Fruit fly (Drosophila melanogaster): ENCODE measurements around the gene Pak3.
A peak's percentile ranks its signal among the peaks of the same experiment; 100 is the strongest.

Gene Pak3

dm6 chr3R:16431707-16432106 is 21.9 kb downstream of the Pak3 start (continued):
- peak in 1 of 2 experiments; percentile 95 for TF ChIP-seq Eip74EF (GFP tag; optimal IDR thresholded peaks at IDR 0.05)

- no peak for TF ChIP-seq lmd (GFP tag; IDR thresholded peaks at IDR 0.05)
- no peak for TF ChIP-seq Hr39 (optimal IDR thresholded peaks at IDR 0.05)
- TF ChIP-seq CHES-1-like (GFP tag; optimal IDR thresholded peaks at IDR 0.05) = no peak
- no peak for TF ChIP-seq zfh2 (GFP tag; optimal IDR thresholded peaks at IDR 0.05)
- TF ChIP-seq Chrac-16 (GFP tag; optimal IDR thresholded peaks at IDR 0.05) = no peak
- no peak for TF ChIP-seq CG8944 (GFP tag; optimal IDR thresholded peaks at IDR 0.05)
- no peak for TF ChIP-seq HLH3B (GFP tag; IDR thresholded peaks at IDR 0.05)
- TF ChIP-seq shn (GFP tag; optimal IDR thresholded peaks at IDR 0.05) = no peak
- TF ChIP-seq CG10321 (GFP tag; IDR thresholded peaks at IDR 0.05) = no peak
- TF ChIP-seq dysf (GFP tag; IDR thresholded peaks at IDR 0.05) = no peak
- no peak for TF ChIP-seq gem (tag; optimal IDR thresholded peaks at IDR 0.05)
- TF ChIP-seq Dbx (GFP tag; IDR thresholded peaks at IDR 0.05) = no peak
- no peak for TF ChIP-seq CG8089 (GFP tag; optimal IDR thresholded peaks at IDR 0.05)
- no peak for TF ChIP-seq CG4707 (GFP tag; optimal IDR thresholded peaks at IDR 0.05)
- no peak for TF ChIP-seq danr (GFP tag; IDR thresholded peaks at IDR 0.05)
- TF ChIP-seq Fer2 (tag; optimal IDR thresholded peaks at IDR 0.05) = no peak
- no peak for TF ChIP-seq CG31365 (tag; optimal IDR thresholded peaks at IDR 0.05)
- no peak for TF ChIP-seq CG17802 (tag; optimal IDR thresholded peaks at IDR 0.05)
- TF ChIP-seq CG13775 (GFP tag; optimal IDR thresholded peaks at IDR 0.05) = no peak
These were observed 23.2 kb downstream of the Pak3 start, which contains the start of gene CG31279 for dm6 chr3R:16430381-16430780. CG31279 (plus strand) TSS chr3R:16430681.

- TF ChIP-seq CG1024 (GFP tag; IDR thresholded peaks at IDR 0.05) = no peak
- TF ChIP-seq CG4820 (GFP tag; optimal IDR thresholded peaks at IDR 0.05) = no peak
- no peak for TF ChIP-seq ash1 (GFP tag; optimal IDR thresholded peaks at IDR 0.05)
- no peak for TF ChIP-seq dimm (GFP tag; IDR thresholded peaks at IDR 0.05)
- TF ChIP-seq crol (GFP tag; IDR thresholded peaks at IDR 0.05) = peak; percentile 31; the same call in 1 of the 2 replicates
- no peak for TF ChIP-seq Oaz (GFP tag; IDR thresholded peaks at IDR 0.05)
- no peak for TF ChIP-seq fd64A (GFP tag; optimal IDR thresholded peaks at IDR 0.05)
- TF ChIP-seq CG18262 (tag; optimal IDR thresholded peaks at IDR 0.05) = no peak
- no peak for TF ChIP-seq CG6689 (GFP tag; IDR thresholded peaks at IDR 0.05)
- TF ChIP-seq CG17829 (tag; optimal IDR thresholded peaks at IDR 0.05) = no peak
- TF ChIP-seq jigr1 (GFP tag; IDR thresholded peaks at IDR 0.05) = no peak
- TF ChIP-seq Nf-YB (GFP tag; optimal IDR thresholded peaks at IDR 0.05) = peak; percentile 81
- no peak for TF ChIP-seq CG9817 (tag; optimal IDR thresholded peaks at IDR 0.05)
- TF ChIP-seq Hr78 (GFP tag; optimal IDR thresholded peaks at IDR 0.05) = no peak
- TF ChIP-seq CG8765 (GFP tag; IDR thresholded peaks at IDR 0.05) = no peak
- no peak for TF ChIP-seq vnd (GFP tag; IDR thresholded peaks at IDR 0.05; ENCODE audit: partially characterized antibody)
- TF ChIP-seq MBD-R2 (GFP tag; IDR thresholded peaks at IDR 0.05) = no peak
- no peak for TF ChIP-seq Doc2 (GFP tag; IDR thresholded peaks at IDR 0.05)
- TF ChIP-seq sens (GFP tag) = peak; percentile 7
- peak; percentile 84 for TF ChIP-seq ewg (GFP tag; optimal IDR thresholded peaks at IDR 0.05)
- peak; percentile 84 for TF ChIP-seq Nf-YC (tag; optimal IDR thresholded peaks at IDR 0.05)
- TF ChIP-seq z (GFP tag; IDR thresholded peaks at IDR 0.05) = peak; percentile 78
These were observed 26.1 kb downstream of the Pak3 start for dm6 chr3R:16427520-16427919.
